Worm (Caenorhabditis elegans): Measurements from ENCODE around the gene C29F5.1.

ce11 chrII:6335358-6335757 lies 32.0 kb downstream of the C29F5.1 start, which contains the start of gene C32D5.14:
- TF ChIP-seq nhr-27 (tag; optimal IDR thresholded peaks at IDR 0.05) = no peak
- no peak for TF ChIP-seq F22D6.2 (tag; optimal IDR thresholded peaks at IDR 0.05)
- no peak for TF ChIP-seq sea-2 (GFP tag; IDR thresholded peaks at IDR 0.05)
- TF ChIP-seq sptf-2 (GFP tag; optimal IDR thresholded peaks at IDR 0.05) = no peak
- no peak for TF ChIP-seq ama-1 (optimal IDR thresholded peaks at IDR 0.05)
- TF ChIP-seq ama-1 (GFP tag; optimal IDR thresholded peaks at IDR 0.05) = no peak

All from whole organism, young adult.